Fruit fly (Drosophila melanogaster) whole organism, embryonic: ENCODE results near the gene CG31867.

ENCODE experiments used
- Adf1 ChIP-seq: fragments of 200-800 bp; sonication (Bioruptor generic); IDR thresholded peaks from 2 replicates; pipeline ENCODE4 v1.3.6; 2022; ENCODE audit warnings: missing biosample characterization, missing genetic modification characterization
- CG11085 ChIP-seq: fragments of 200-800 bp; sonication (Bioruptor generic); IDR thresholded peaks from 2 replicates; pipeline ENCODE4 v1.3.6; 2022; ENCODE audit warnings: missing biosample characterization, missing genetic modification characterization
- CG11398 ChIP-seq: fragments of 200-800 bp; sonication (Bioruptor generic); optimal IDR thresholded peaks from 2 replicates; lab custom pipeline; 2016; ENCODE audit warnings: missing biosample characterization, missing genetic modification characterization
- CG11696 ChIP-seq: fragments of 200-800 bp; sonication (Bioruptor generic); IDR thresholded peaks from 2 replicates; pipeline ENCODE4 v1.3.6; 2022; ENCODE audit warnings: missing biosample characterization, missing genetic modification characterization
- CG11723 ChIP-seq: fragments of 200-800 bp; sonication (Bioruptor generic); optimal IDR thresholded peaks from 2 replicates; lab custom pipeline; 2017; ENCODE audit warnings: missing biosample characterization, mild to moderate bottlenecking, missing genetic modification characterization
- CG12155 ChIP-seq: fragments of 200-800 bp; sonication (Bioruptor generic); optimal IDR thresholded peaks from 3 replicates; lab custom pipeline; 2016; ENCODE audit warnings: missing biosample characterization, missing genetic modification characterization
- CG13296 ChIP-seq: fragments of 200-800 bp; sonication (Bioruptor generic); optimal IDR thresholded peaks from 3 replicates; lab custom pipeline; 2018; ENCODE audit warnings: missing biosample characterization, mild to moderate bottlenecking, missing genetic modification characterization
- CG1602 ChIP-seq: fragments of 200-800 bp; sonication (Bioruptor generic); optimal IDR thresholded peaks from 3 replicates; lab custom pipeline; 2016; ENCODE audit warnings: missing biosample characterization, missing genetic modification characterization
- CG1647 ChIP-seq: fragments of 200-800 bp; sonication (Bioruptor generic); optimal IDR thresholded peaks from 3 replicates; lab custom pipeline; 2016; ENCODE audit warnings: missing biosample characterization, missing genetic modification characterization
- CG2678 ChIP-seq: fragments of 200-800 bp; sonication (Bioruptor generic); optimal IDR thresholded peaks from 3 replicates; lab custom pipeline; 2019; ENCODE audit warnings: missing biosample characterization, mild to moderate bottlenecking, missing genetic modification characterization, moderate library complexity
- CG2889 ChIP-seq: fragments of 200-800 bp; sonication (Bioruptor generic); IDR thresholded peaks from 3 replicates; pipeline ENCODE4 v1.3.6; 2022; ENCODE audit warnings: missing biosample characterization, missing genetic modification characterization
- CG30020 ChIP-seq: fragments of 200-800 bp; optimal IDR thresholded peaks from 2 replicates; lab custom pipeline; 2019; ENCODE audit warnings: missing biosample characterization, mild to moderate bottlenecking, missing genetic modification characterization, moderate library complexity
- CG31224 ChIP-seq: fragments of 200-800 bp; sonication (Bioruptor generic); IDR thresholded peaks from 2 replicates; pipeline ENCODE4 v1.3.6; 2022; ENCODE audit warnings: missing biosample characterization, missing genetic modification characterization
- CG33557 ChIP-seq: fragments of 200-800 bp; sonication (Bioruptor generic); optimal IDR thresholded peaks from 2 replicates; lab custom pipeline; 2019; ENCODE audit warnings: missing biosample characterization, mild to moderate bottlenecking, missing genetic modification characterization, moderate library complexity
- CG3726 ChIP-seq: fragments of 200-800 bp; sonication (Bioruptor generic); IDR thresholded peaks from 3 replicates; pipeline ENCODE4, ENCODE4 v1.3.6; 2022; ENCODE audit warnings: missing biosample characterization, missing genetic modification characterization
- CG3847 ChIP-seq: fragments of 200-800 bp; sonication (Bioruptor generic); IDR thresholded peaks from 2 replicates; pipeline ENCODE4 v1.3.6; 2022; ENCODE audit warnings: missing biosample characterization, missing genetic modification characterization
- CG42726 ChIP-seq: fragments of 200-800 bp; sonication (Bioruptor generic); IDR thresholded peaks from 2 replicates; pipeline ENCODE4 v1.3.6; 2022; ENCODE audit warnings: missing biosample characterization, missing genetic modification characterization; ENCODE audit not compliant: partially characterized antibody
- CG4820 ChIP-seq: fragments of 200-800 bp; sonication (Bioruptor generic); optimal IDR thresholded peaks from 3 replicates; lab custom pipeline; 2016; ENCODE audit warnings: missing biosample characterization, missing genetic modification characterization
- CG5953 ChIP-seq: fragments of 200-800 bp; sonication (Bioruptor generic); IDR thresholded peaks from 2 replicates; pipeline ENCODE4 v1.3.6; 2022; ENCODE audit warnings: missing biosample characterization, missing genetic modification characterization
- CG7357 ChIP-seq: fragments of 200-800 bp; sonication (Bioruptor generic); IDR thresholded peaks from 3 replicates; pipeline ENCODE4 v1.3.6; 2022; ENCODE audit warnings: missing biosample characterization, missing genetic modification characterization
- CG7556 ChIP-seq: fragments of 200-800 bp; sonication (Bioruptor generic); optimal IDR thresholded peaks from 2 replicates; lab custom pipeline; 2017; ENCODE audit warnings: missing biosample characterization, mild to moderate bottlenecking, missing genetic modification characterization
- CG7839 ChIP-seq: fragments of 200-800 bp; sonication (Bioruptor generic); optimal IDR thresholded peaks from 3 replicates; lab custom pipeline; 2018; ENCODE audit warnings: missing biosample characterization, mild to moderate bottlenecking, missing genetic modification characterization, moderate library complexity
- CG8765 ChIP-seq: fragments of 200-800 bp; sonication (Bioruptor generic); IDR thresholded peaks from 2 replicates; pipeline ENCODE4 v1.3.6; 2022; ENCODE audit warnings: missing biosample characterization, missing genetic modification characterization
- CG8944 ChIP-seq: fragments of 200-800 bp; sonication (Bioruptor generic); optimal IDR thresholded peaks from 3 replicates; lab custom pipeline; 2016; ENCODE audit warnings: missing biosample characterization, missing genetic modification characterization
- D19A ChIP-seq: fragments of 200-800 bp; optimal IDR thresholded peaks from 3 replicates; lab custom pipeline; 2019; ENCODE audit warnings: missing biosample characterization, mild to moderate bottlenecking, missing genetic modification characterization, moderate library complexity
- Deaf1 ChIP-seq: fragments of 200-800 bp; optimal IDR thresholded peaks from 3 replicates; lab custom pipeline; 2019; ENCODE audit warnings: missing biosample characterization, mild to moderate bottlenecking, missing genetic modification characterization, moderate library complexity
- Doc2 ChIP-seq: fragments of 200-800 bp; sonication (Bioruptor generic); IDR thresholded peaks from 2 replicates; pipeline ENCODE4 v1.3.6; 2022; ENCODE audit warnings: missing biosample characterization, missing genetic modification characterization
- Dp ChIP-seq: fragments of 200-800 bp; sonication (Bioruptor generic); optimal IDR thresholded peaks from 2 replicates; lab custom pipeline; 2018; ENCODE audit warnings: missing biosample characterization, mild to moderate bottlenecking, missing genetic modification characterization, moderate library complexity
- Drgx ChIP-seq: fragments of 200-800 bp; sonication (Bioruptor generic); IDR thresholded peaks from 2 replicates; pipeline ENCODE4 v1.3.6; 2022; ENCODE audit warnings: missing biosample characterization, missing genetic modification characterization
- MTF-1 ChIP-seq: fragments of 200-800 bp; sonication (Bioruptor generic); optimal IDR thresholded peaks from 2 replicates; lab custom pipeline; 2018; ENCODE audit warnings: missing biosample characterization, mild to moderate bottlenecking, missing genetic modification characterization, borderline replicate concordance
- Mes4 ChIP-seq: fragments of 200-800 bp; sonication (Bioruptor generic); optimal IDR thresholded peaks from 2 replicates; lab custom pipeline; 2016; ENCODE audit warnings: missing biosample characterization, missing genetic modification characterization
- NC2β ChIP-seq: fragments of 200-800 bp; sonication (Bioruptor generic); optimal IDR thresholded peaks from 2 replicates; lab custom pipeline; 2016; ENCODE audit warnings: missing biosample characterization, missing genetic modification characterization
- Oli ChIP-seq: fragments of 200-800 bp; sonication (Bioruptor generic); optimal IDR thresholded peaks from 2 replicates; lab custom pipeline; 2018; ENCODE audit warnings: missing biosample characterization, mild to moderate bottlenecking, missing genetic modification characterization, moderate library complexity
- Ravus ChIP-seq: fragments of 200-800 bp; sonication (Bioruptor generic); IDR thresholded peaks from 2 replicates; pipeline ENCODE4 v1.3.6; 2022; ENCODE audit warnings: missing biosample characterization, missing genetic modification characterization
- Rfx ChIP-seq: fragments of 200-800 bp; sonication (Bioruptor generic); IDR thresholded peaks from 2 replicates; pipeline ENCODE4 v1.3.6; 2022; ENCODE audit warnings: missing biosample characterization, missing genetic modification characterization
- Six4 ChIP-seq: fragments of 200-800 bp; sonication (Bioruptor generic); optimal IDR thresholded peaks from 2 replicates; lab custom pipeline; 2016; ENCODE audit warnings: missing biosample characterization, missing genetic modification characterization
- YL-1 ChIP-seq: fragments of 200-800 bp; sonication (Bioruptor generic); optimal IDR thresholded peaks from 3 replicates; lab custom pipeline; 2017; ENCODE audit warnings: missing biosample characterization, mild to moderate bottlenecking, missing genetic modification characterization
- ato ChIP-seq: fragments of 200-800 bp; sonication (Bioruptor generic); IDR thresholded peaks from 2 replicates; pipeline ENCODE4 v1.3.6; 2022; ENCODE audit warnings: missing biosample characterization, missing genetic modification characterization; ENCODE audit not compliant: partially characterized antibody
- chif ChIP-seq, 2 experiments: fragments of 200-800 bp; sonication (Bioruptor generic); optimal IDR thresholded peaks; 3 replicates each; lab custom pipeline; 2016; ENCODE audit warnings: missing biosample characterization in 2 of 2, missing genetic modification characterization in 2 of 2
- ci ChIP-seq: fragments of 200-800 bp; sonication (Bioruptor generic); IDR thresholded peaks from 3 replicates; pipeline ENCODE4 v1.3.6; 2022; ENCODE audit warnings: missing biosample characterization, missing genetic modification characterization
- dpn ChIP-seq, 2 experiments: fragments of 200-800 bp; sonication (Bioruptor generic); optimal IDR thresholded peaks; 3 replicates each; lab custom pipeline; 2016; ENCODE audit warnings: missing biosample characterization in 2 of 2, missing genetic modification characterization in 2 of 2
- ewg ChIP-seq: fragments of 200-800 bp; sonication (Bioruptor generic); optimal IDR thresholded peaks from 3 replicates; lab custom pipeline; 2017; ENCODE audit warnings: mild to moderate bottlenecking, missing biosample characterization, missing genetic modification reagents, missing genetic modification characterization
- fd102C ChIP-seq: fragments of 200-800 bp; sonication (Bioruptor generic); optimal IDR thresholded peaks from 2 replicates; lab custom pipeline; 2018; ENCODE audit warnings: missing biosample characterization, mild to moderate bottlenecking, missing genetic modification characterization, moderate library complexity
- gcm ChIP-seq: fragments of 200-800 bp; sonication (Bioruptor generic); optimal IDR thresholded peaks from 2 replicates; lab custom pipeline; 2019; ENCODE audit warnings: missing biosample characterization, mild to moderate bottlenecking, missing genetic modification characterization, moderate library complexity
- grn ChIP-seq: fragments of 200-800 bp; sonication (Bioruptor generic); optimal IDR thresholded peaks from 3 replicates; lab custom pipeline; 2017; ENCODE audit warnings: missing biosample characterization, missing genetic modification characterization
- inv ChIP-seq: fragments of 200-800 bp; sonication (Bioruptor generic); IDR thresholded peaks from 2 replicates; pipeline ENCODE4 v1.3.6; 2022; ENCODE audit warnings: missing biosample characterization, missing genetic modification characterization; ENCODE audit not compliant: partially characterized antibody
- pfk ChIP-seq: fragments of 200-800 bp; sonication (Bioruptor generic); optimal IDR thresholded peaks from 2 replicates; lab custom pipeline; 2018; ENCODE audit warnings: missing biosample characterization, mild to moderate bottlenecking, missing genetic modification characterization, moderate library complexity
- pros ChIP-seq: fragments of 200-800 bp; sonication (Bioruptor generic); optimal IDR thresholded peaks from 3 replicates; lab custom pipeline; 2019; ENCODE audit warnings: missing biosample characterization, mild to moderate bottlenecking, missing genetic modification characterization, moderate library complexity
- ro ChIP-seq: fragments of 200-800 bp; sonication (Bioruptor generic); IDR thresholded peaks from 2 replicates; pipeline ENCODE4 v1.3.6; 2022; ENCODE audit warnings: missing biosample characterization, missing genetic modification characterization
- sug ChIP-seq: fragments of 200-800 bp; optimal IDR thresholded peaks from 2 replicates; lab custom pipeline; 2019; ENCODE audit warnings: missing biosample characterization, mild to moderate bottlenecking, missing genetic modification characterization, moderate library complexity
- unpg ChIP-seq: fragments of 200-800 bp; sonication (Bioruptor generic); optimal IDR thresholded peaks from 3 replicates; lab custom pipeline; 2018; ENCODE audit warnings: missing biosample characterization, mild to moderate bottlenecking, missing genetic modification characterization, moderate library complexity

Gene CG31867

dm6 chr2L:11123499-11123898 lies 21.7 kb downstream of the CG31867 start, which contains the start of the genes Csl4 and Nup160 (continued):
- TF ChIP-seq ato (GFP tag; lab: Robert Waterston, UW) (no peak), CG30020 (tag; lab: Kevin White, UChicago) (peak; percentile 73), CG33557 (GFP tag; lab: Kevin White, UChicago) (peak; percentile 37), gcm (GFP tag; lab: Kevin White, UChicago) (no peak), CG12155 (GFP tag; lab: Kevin White, UChicago) (peak; percentile 75), Dp (peak; percentile 38), CG8944 (GFP tag; lab: Kevin White, UChicago) (peak; percentile 86), Drgx (GFP tag; lab: Robert Waterston, UW) (peak; percentile 71), inv (GFP tag; lab: Robert Waterston, UW) (no peak), pros (GFP tag; lab: Kevin White, UChicago) (no peak), Doc2 (GFP tag; lab: Robert Waterston, UW) (no peak), CG3847 (peak; percentile 88), Adf1 (GFP tag; lab: Robert Waterston, UW) (peak; percentile 34), D19A (tag; lab: Kevin White, UChicago) (no peak), sug (no peak), unpg (no peak), Deaf1 (tag; lab: Kevin White, UChicago) (no peak), CG7556 (GFP tag; lab: Kevin White, UChicago) (no peak), chif (GFP tag; optimal IDR thresholded peaks at IDR 0.05; lab: Kevin White, UChicago) (peak; percentile 78 to 79), CG11398 (GFP tag; lab: Kevin White, UChicago) (peak; percentile 52), ci (GFP tag; lab: Robert Waterston, UW) (peak; percentile 81), CG1602 (GFP tag; lab: Kevin White, UChicago) (peak; percentile 74), CG11723 (GFP tag; lab: Kevin White, UChicago) (no peak), CG11085 (GFP tag; lab: Robert Waterston, UW) (peak; percentile 48), CG3726 (GFP tag; lab: Robert Waterston, UW) (peak; percentile 55; the same call in 1 of the 3 replicates), MTF-1 (GFP tag; lab: Kevin White, UChicago) (no peak), dpn (GFP tag; optimal IDR thresholded peaks at IDR 0.05; lab: Kevin White, UChicago) (peak; percentile 87 to 88), CG4820 (peak; percentile 69), NC2β (peak; percentile 76), ewg (GFP tag; lab: Kevin White, UChicago) (peak; percentile 64), Six4 (GFP tag; lab: Kevin White, UChicago) (peak; percentile 57), grn (no peak), CG1647 (GFP tag; lab: Kevin White, UChicago) (peak; percentile 83), CG13296 (GFP tag; lab: Kevin White, UChicago) (peak; percentile 60), Oli (tag; lab: Kevin White, UChicago) (peak; percentile 51), CG5953 (GFP tag; lab: Robert Waterston, UW) (0 out of 2 replicates have a peak, but pooled peaks have one; percentile 15), CG2889 (GFP tag; lab: Robert Waterston, UW) (no peak), CG11696 (GFP tag; lab: Robert Waterston, UW) (0 out of 2 replicates have a peak, but pooled peaks have one; percentile 8), Ravus (GFP tag; lab: Robert Waterston, UW) (peak; percentile 16), pfk (GFP tag; lab: Kevin White, UChicago) (no peak), CG31224 (GFP tag; lab: Robert Waterston, UW) (peak; percentile 63), CG42726 (no peak), fd102C (no peak), CG7357 (GFP tag; lab: Robert Waterston, UW) (peak; percentile 34; the same call in 1 of the 3 replicates), CG2678 (tag; lab: Kevin White, UChicago) (no peak), YL-1 (GFP tag; lab: Kevin White, UChicago) (peak; percentile 84), CG7839 (tag; lab: Kevin White, UChicago) (no peak), Mes4 (GFP tag; lab: Kevin White, UChicago) (peak; percentile 69), CG8765 (GFP tag; lab: Robert Waterston, UW) (peak; percentile 30; the same call in 1 of the 2 replicates), ro (GFP tag; lab: Robert Waterston, UW) (no peak), Rfx (GFP tag; lab: Robert Waterston, UW) (peak; percentile 88)
